Worm (Caenorhabditis elegans) whole organism, early embryonic: ENCODE results near the gene hum-4.

Experiments used
- ama-1 ChIP-seq: fragments of 150-350 bp; optimal IDR thresholded peaks from 2 replicates; lab custom pipeline; 2014
- ceh-36 ChIP-seq: sonication (generic microtip); optimal IDR thresholded peaks from 2 replicates; lab custom pipeline; 2016; ENCODE audit warnings: missing genetic modification characterization, inconsistent platforms, missing compliant biosample characterization
- ets-7 ChIP-seq: sonication (generic microtip); optimal IDR thresholded peaks from 2 replicates; lab custom pipeline; 2016; ENCODE audit warnings: missing genotype, missing genetic modification characterization, missing compliant biosample characterization
- flt-1 ChIP-seq: fragments of 200-800 bp; sonication (Bioruptor generic); IDR thresholded peaks from 2 replicates; pipeline ENCODE4 v1.3.6; 2022; ENCODE audit warnings: missing genetic modification characterization, missing compliant biosample characterization
- pes-1 ChIP-seq: fragments of 200-800 bp; sonication (Bioruptor generic); IDR thresholded peaks from 2 replicates; pipeline ENCODE4 v1.3.6; 2022; ENCODE audit warnings: missing genetic modification reagents, missing genetic modification characterization, missing compliant biosample characterization
- tbx-37 ChIP-seq: fragments of 200-800 bp; sonication (Bioruptor generic); conservative IDR thresholded peaks from 2 replicates; pipeline ENCODE4 v1.3.6; 2022; ENCODE audit warnings: missing genetic modification reagents, missing genetic modification characterization, missing compliant biosample characterization

ce11 chrX:11465215-11465614 lies 31.8 kb upstream of the hum-4 start, which contains the start of gene lin-14:
- TF ChIP-seq ceh-36 (tag; lab: Kevin White, UChicago) (no peak), ets-7 (tag; lab: Kevin White, UChicago) (no peak), ama-1 (lab: Kevin White, UChicago) (no peak), tbx-37 (GFP tag; lab: Robert Waterston, UW) (no peak), flt-1 (GFP tag; lab: Robert Waterston, UW) (no peak), pes-1 (GFP tag; lab: Robert Waterston, UW) (no peak)
